In genomic region chrX:15582853-15583252, dm6 we compare ENCODE assay signal across 1 fruit fly cellular context.
A peak's percentile ranks its signal among the peaks of the same experiment; 100 is the strongest.
TF ChIP-seq lines count a peak whose summit lies in the region.

Gene CG9215, minus strand, starts transcription at chrX:15582874.
Gene CG8097, plus strand, starts transcription at chrX:15583159.

TF ChIP-seq in whole organism, embryonic, 481 proteins besides CTCF, POLR2A, EP300 and RAD21 (continued from another document and continues in another):
- TF ChIP-seq HLH3B (GFP tag; IDR thresholded peaks at IDR 0.05; lab: Robert Waterston, UW) (no peak), CG1603 (tag; optimal IDR thresholded peaks at IDR 0.05; lab: Kevin White, UChicago) (no peak), stwl (tag; optimal IDR thresholded peaks at IDR 0.05; lab: Kevin White, UChicago) (peak; percentile 62), Xrp1 (GFP tag; IDR thresholded peaks at IDR 0.05; lab: Robert Waterston, UW) (peak; percentile 21; the same call in 1 of the 2 replicates), btn (GFP tag; optimal IDR thresholded peaks at IDR 0.05; lab: Kevin White, UChicago) (no peak), repo (GFP tag; optimal IDR thresholded peaks at IDR 0.05; lab: Kevin White, UChicago) (no peak), nom (GFP tag; optimal IDR thresholded peaks at IDR 0.05; lab: Kevin White, UChicago) (no peak), CG17359 (tag; optimal IDR thresholded peaks at IDR 0.05; lab: Kevin White, UChicago) (no peak), lmd (GFP tag; IDR thresholded peaks at IDR 0.05; lab: Robert Waterston, UW) (peak; percentile 22; the same call in 1 of the 2 replicates), kah (GFP tag; optimal IDR thresholded peaks at IDR 0.05; lab: Kevin White, UChicago) (no peak), CrebB (tag; optimal IDR thresholded peaks at IDR 0.05; lab: Kevin White, UChicago) (no peak), bsh (GFP tag; optimal IDR thresholded peaks at IDR 0.05; lab: Kevin White, UChicago) (no peak), CG9817 (tag; optimal IDR thresholded peaks at IDR 0.05; lab: Kevin White, UChicago) (peak; percentile 18), otp (GFP tag; IDR thresholded peaks at IDR 0.05; lab: Robert Waterston, UW) (no peak), bigmax (GFP tag; optimal IDR thresholded peaks at IDR 0.05; lab: Kevin White, UChicago) (no peak), Fer2 (tag; optimal IDR thresholded peaks at IDR 0.05; lab: Kevin White, UChicago) (no peak), CG7271 (tag; optimal IDR thresholded peaks at IDR 0.05; lab: Kevin White, UChicago) (no peak), cas (GFP tag; IDR thresholded peaks at IDR 0.05; lab: Robert Waterston, UW) (no peak), CG7372 (GFP tag; IDR thresholded peaks at IDR 0.05; lab: Robert Waterston, UW) (no peak), eve (GFP tag; optimal IDR thresholded peaks at IDR 0.05; lab: Kevin White, UChicago) (no peak), Adf1 (GFP tag; IDR thresholded peaks at IDR 0.05; lab: Robert Waterston, UW) (no peak), sug (tag; optimal IDR thresholded peaks at IDR 0.05; lab: Kevin White, UChicago) (peak; percentile 71), CG13894 (tag; optimal IDR thresholded peaks at IDR 0.05; lab: Kevin White, UChicago) (no peak), seq (GFP tag; IDR thresholded peaks at IDR 0.05; lab: Robert Waterston, UW) (no peak), maf-S (GFP tag; optimal IDR thresholded peaks at IDR 0.05; lab: Kevin White, UChicago) (peak; percentile 39), yki (optimal IDR thresholded peaks at IDR 0.05; lab: Kevin White, UChicago) (no peak), CG31388 (GFP tag; optimal IDR thresholded peaks at IDR 0.05; lab: Kevin White, UChicago) (no peak), CG6175 (GFP tag; IDR thresholded peaks at IDR 0.05; lab: Robert Waterston, UW) (no peak), Gsc (GFP tag; IDR thresholded peaks at IDR 0.05; lab: Robert Waterston, UW) (no peak), hbn (GFP tag; IDR thresholded peaks at IDR 0.05; lab: Robert Waterston, UW; ENCODE audit: partially characterized antibody) (peak; percentile 97), trem (tag; optimal IDR thresholded peaks at IDR 0.05; lab: Kevin White, UChicago) (peak; percentile 76), Nf-YC (tag; optimal IDR thresholded peaks at IDR 0.05; lab: Kevin White, UChicago) (peak; percentile 53), tx (GFP tag; optimal IDR thresholded peaks at IDR 0.05; lab: Kevin White, UChicago) (no peak), Hey (tag; optimal IDR thresholded peaks at IDR 0.05; lab: Kevin White, UChicago) (no peak), tio (GFP tag; optimal IDR thresholded peaks at IDR 0.05; lab: Kevin White, UChicago) (no peak), ERR (GFP tag; optimal IDR thresholded peaks at IDR 0.05; lab: Kevin White, UChicago) (no peak), schlank (tag; optimal IDR thresholded peaks at IDR 0.05; lab: Kevin White, UChicago) (no peak), CG18619 (GFP tag; optimal IDR thresholded peaks at IDR 0.05; lab: Kevin White, UChicago) (no peak), Max (GFP tag; optimal IDR thresholded peaks at IDR 0.05; lab: Kevin White, UChicago) (peak; percentile 53), chn (GFP tag; optimal IDR thresholded peaks at IDR 0.05; lab: Kevin White, UChicago) (peak; percentile 11), corto (GFP tag; optimal IDR thresholded peaks at IDR 0.05; lab: Kevin White, UChicago) (no peak), HHEX (GFP tag; optimal IDR thresholded peaks at IDR 0.05; lab: Kevin White, UChicago) (no peak), B-H1 (GFP tag; IDR thresholded peaks at IDR 0.05; lab: Robert Waterston, UW) (no peak), D19B (GFP tag; optimal IDR thresholded peaks at IDR 0.05; lab: Kevin White, UChicago) (no peak), Eip74EF (GFP tag; optimal IDR thresholded peaks at IDR 0.05; lab: Kevin White, UChicago) (no peak), tll (GFP tag; optimal IDR thresholded peaks at IDR 0.05; lab: Kevin White, UChicago) (no peak), hth (optimal IDR thresholded peaks at IDR 0.05; lab: Kevin White, UChicago) (no peak), CG15479 (GFP tag; optimal IDR thresholded peaks at IDR 0.05; lab: Kevin White, UChicago) (peak; percentile 9), CG10321 (GFP tag; IDR thresholded peaks at IDR 0.05; lab: Robert Waterston, UW) (no peak), CG1647 (GFP tag; optimal IDR thresholded peaks at IDR 0.05; lab: Kevin White, UChicago) (no peak), psq (GFP tag; optimal IDR thresholded peaks at IDR 0.05; lab: Kevin White, UChicago) (no peak), wdn (GFP tag; IDR thresholded peaks at IDR 0.05; lab: Robert Waterston, UW) (no peak), CG17385 (GFP tag; optimal IDR thresholded peaks at IDR 0.05; lab: Kevin White, UChicago) (no peak), CG11504 (tag; optimal IDR thresholded peaks at IDR 0.05; lab: Kevin White, UChicago) (no peak), CG4730 (GFP tag; IDR thresholded peaks at IDR 0.05; lab: Robert Waterston, UW) (no peak), Jarid2 (GFP tag; optimal IDR thresholded peaks at IDR 0.05; lab: Kevin White, UChicago) (no peak), sqz (GFP tag; optimal IDR thresholded peaks at IDR 0.05; lab: Kevin White, UChicago) (no peak), CG4404 (GFP tag; IDR thresholded peaks at IDR 0.05; lab: Robert Waterston, UW) (no peak), br (optimal IDR thresholded peaks at IDR 0.05; lab: Kevin White, UChicago) (no peak), tgo (GFP tag; IDR thresholded peaks at IDR 0.05; lab: Robert Waterston, UW) (no peak), dpn (GFP tag; optimal IDR thresholded peaks at IDR 0.05; lab: Kevin White, UChicago) (peak; percentile 14 to 58), CG6689 (GFP tag; IDR thresholded peaks at IDR 0.05; lab: Robert Waterston, UW) (no peak), sr (GFP tag; IDR thresholded peaks at IDR 0.05; lab: Robert Waterston, UW) (no peak), vfl (GFP tag; optimal IDR thresholded peaks at IDR 0.05; lab: Kevin White, UChicago) (peak; percentile 43), tup (GFP tag; optimal IDR thresholded peaks at IDR 0.05; lab: Kevin White, UChicago) (no peak), CG12155 (GFP tag; optimal IDR thresholded peaks at IDR 0.05; lab: Kevin White, UChicago) (peak; percentile 30), CG10654 (GFP tag; optimal IDR thresholded peaks at IDR 0.05; lab: Kevin White, UChicago) (peak; percentile 12), pnt (GFP tag; optimal IDR thresholded peaks at IDR 0.05; lab: Kevin White, UChicago) (no peak), exex (tag; optimal IDR thresholded peaks at IDR 0.05; lab: Kevin White, UChicago) (no peak), en (GFP tag; optimal IDR thresholded peaks at IDR 0.05; lab: Kevin White, UChicago) (no peak), lbe (GFP tag; optimal IDR thresholded peaks at IDR 0.05; lab: Kevin White, UChicago) (peak; percentile 31), grn (GFP tag; optimal IDR thresholded peaks at IDR 0.05; lab: Kevin White, UChicago) (no peak), CG11696 (GFP tag; IDR thresholded peaks at IDR 0.05; lab: Robert Waterston, UW) (no peak), CG11456 (GFP tag; IDR thresholded peaks at IDR 0.05; lab: Robert Waterston, UW) (no peak), CG3838 (GFP tag; optimal IDR thresholded peaks at IDR 0.05; lab: Kevin White, UChicago) (no peak), CG3995 (GFP tag; optimal IDR thresholded peaks at IDR 0.05; lab: Kevin White, UChicago) (peak; percentile 81), HmgZ (tag; optimal IDR thresholded peaks at IDR 0.05; lab: Kevin White, UChicago) (peak; percentile 44), insv (GFP tag; optimal IDR thresholded peaks at IDR 0.05; lab: Kevin White, UChicago) (no peak), pita (GFP tag; optimal IDR thresholded peaks at IDR 0.05; lab: Kevin White, UChicago) (no peak), CG17802 (tag; optimal IDR thresholded peaks at IDR 0.05; lab: Kevin White, UChicago) (no peak), TFAM (GFP tag; optimal IDR thresholded peaks at IDR 0.05; lab: Kevin White, UChicago) (no peak), CG10462 (GFP tag; optimal IDR thresholded peaks at IDR 0.05; lab: Kevin White, UChicago) (peak; percentile 4), Dad (GFP tag; optimal IDR thresholded peaks at IDR 0.05; lab: Kevin White, UChicago) (peak; percentile 12), CG13424 (tag; optimal IDR thresholded peaks at IDR 0.05; lab: Kevin White, UChicago) (peak; percentile 50), zfh2 (GFP tag; optimal IDR thresholded peaks at IDR 0.05; lab: Kevin White, UChicago) (peak; percentile 54), kni (GFP tag; optimal IDR thresholded peaks at IDR 0.05; lab: Kevin White, UChicago) (no peak), Oaz (GFP tag; IDR thresholded peaks at IDR 0.05; lab: Robert Waterston, UW) (no peak), crp (GFP tag; optimal IDR thresholded peaks at IDR 0.05; lab: Kevin White, UChicago) (peak in 1 of 2 experiments; percentile 25), jing (GFP tag; optimal IDR thresholded peaks at IDR 0.05; lab: Kevin White, UChicago) (no peak), danr (GFP tag; IDR thresholded peaks at IDR 0.05; lab: Robert Waterston, UW) (no peak), sisA (GFP tag; IDR thresholded peaks at IDR 0.05; lab: Robert Waterston, UW) (no peak), vvl (GFP tag; IDR thresholded peaks at IDR 0.05; lab: Robert Waterston, UW) (no peak), dati (GFP tag; IDR thresholded peaks at IDR 0.05; lab: Robert Waterston, UW) (no peak), Mes4 (GFP tag; optimal IDR thresholded peaks at IDR 0.05; lab: Kevin White, UChicago) (no peak), croc (GFP tag; conservative IDR thresholded peaks at IDR 0.05; lab: Robert Waterston, UW) (no peak), Med (GFP tag; lab: Kevin White, UChicago) (peak; percentile 84), Ada2b (GFP tag; IDR thresholded peaks at IDR 0.05; lab: Robert Waterston, UW) (no peak), CG10366 (GFP tag; IDR thresholded peaks at IDR 0.05; lab: Robert Waterston, UW) (no peak), twi (tag; optimal IDR thresholded peaks at IDR 0.05; lab: Kevin White, UChicago) (no peak), zfh1 (GFP tag; IDR thresholded peaks at IDR 0.05; lab: Robert Waterston, UW) (no peak), CG30431 (GFP tag; optimal IDR thresholded peaks at IDR 0.05; lab: Kevin White, UChicago) (no peak), inv (GFP tag; IDR thresholded peaks at IDR 0.05; lab: Robert Waterston, UW; ENCODE audit: partially characterized antibody) (peak; percentile 95), chinmo (GFP tag; IDR thresholded peaks at IDR 0.05; lab: Robert Waterston, UW; ENCODE audit: partially characterized antibody) (peak; percentile 34; the same call in 1 of the 4 replicates), CG34376 (GFP tag; optimal IDR thresholded peaks at IDR 0.05; lab: Kevin White, UChicago) (peak; percentile 27), CG7987 (GFP tag; optimal IDR thresholded peaks at IDR 0.05; lab: Kevin White, UChicago) (no peak), chif (GFP tag; optimal IDR thresholded peaks at IDR 0.05; lab: Kevin White, UChicago) (peak in 1 of 2 experiments; percentile 5), CG3726 (GFP tag; IDR thresholded peaks at IDR 0.05; lab: Robert Waterston, UW) (no peak), Hand (GFP tag; optimal IDR thresholded peaks at IDR 0.05; lab: Kevin White, UChicago) (no peak), sens-2 (GFP tag; IDR thresholded peaks at IDR 0.05; lab: Robert Waterston, UW) (no peak), Taf1 (GFP tag; IDR thresholded peaks at IDR 0.05; lab: Robert Waterston, UW) (no peak), ara (GFP tag; IDR thresholded peaks at IDR 0.05; lab: Robert Waterston, UW) (no peak), az2 (GFP tag; optimal IDR thresholded peaks at IDR 0.05; lab: Kevin White, UChicago) (peak; percentile 18), Hsf (GFP tag; optimal IDR thresholded peaks at IDR 0.05; lab: Kevin White, UChicago) (peak; percentile 65), CG1529 (GFP tag; optimal IDR thresholded peaks at IDR 0.05; lab: Kevin White, UChicago) (no peak), Abd-B (GFP tag; optimal IDR thresholded peaks at IDR 0.05; lab: Kevin White, UChicago) (peak; percentile 14), ATbp (GFP tag; optimal IDR thresholded peaks at IDR 0.05; lab: Kevin White, UChicago) (no peak), CG1602 (GFP tag; optimal IDR thresholded peaks at IDR 0.05; lab: Kevin White, UChicago) (no peak), Camta (GFP tag; optimal IDR thresholded peaks at IDR 0.05; lab: Kevin White, UChicago) (peak; percentile 17), gce (GFP tag; IDR thresholded peaks at IDR 0.05; lab: Robert Waterston, UW) (no peak), CG8359 (GFP tag; optimal IDR thresholded peaks at IDR 0.05; lab: Kevin White, UChicago; ENCODE audit: borderline replicate concordance) (no peak), Nf-YA (GFP tag; IDR thresholded peaks at IDR 0.05; lab: Robert Waterston, UW) (no peak), HmgD (GFP tag; optimal IDR thresholded peaks at IDR 0.05; lab: Kevin White, UChicago) (peak; percentile 14), ewg (GFP tag; optimal IDR thresholded peaks at IDR 0.05; lab: Kevin White, UChicago) (peak; percentile 28), Myb (GFP tag; optimal IDR thresholded peaks at IDR 0.05; lab: Kevin White, UChicago) (peak; percentile 47), Dek (tag; optimal IDR thresholded peaks at IDR 0.05; lab: Kevin White, UChicago) (no peak), CG10543 (GFP tag; optimal IDR thresholded peaks at IDR 0.05; lab: Kevin White, UChicago) (peak; percentile 37), bab2 (GFP tag; optimal IDR thresholded peaks at IDR 0.05; lab: Kevin White, UChicago) (peak; percentile 41), CG17568 (GFP tag; optimal IDR thresholded peaks at IDR 0.05; lab: Kevin White, UChicago) (no peak), CG3847 (GFP tag; IDR thresholded peaks at IDR 0.05; lab: Robert Waterston, UW) (peak; percentile 43), usp (GFP tag; optimal IDR thresholded peaks at IDR 0.05; lab: Kevin White, UChicago) (no peak), CG17186 (GFP tag; optimal IDR thresholded peaks at IDR 0.05; lab: Kevin White, UChicago) (peak; percentile 75), amos (GFP tag; IDR thresholded peaks at IDR 0.05; lab: Robert Waterston, UW; ENCODE audit: partially characterized antibody) (peak; percentile 86), CG31224 (GFP tag; IDR thresholded peaks at IDR 0.05; lab: Robert Waterston, UW) (no peak), CG7786 (GFP tag; optimal IDR thresholded peaks at IDR 0.05; lab: Kevin White, UChicago) (peak; percentile 41), Bgb (GFP tag; IDR thresholded peaks at IDR 0.05; lab: Robert Waterston, UW; ENCODE audit: partially characterized antibody) (peak; percentile 91), gcm2 (GFP tag; optimal IDR thresholded peaks at IDR 0.05; lab: Kevin White, UChicago) (no peak), Deaf1 (tag; optimal IDR thresholded peaks at IDR 0.05; lab: Kevin White, UChicago) (peak; percentile 11), CG13287 (GFP tag; IDR thresholded peaks at IDR 0.05; lab: Robert Waterston, UW; ENCODE audit: partially characterized antibody) (peak; percentile 96), CG32767 (GFP tag; IDR thresholded peaks at IDR 0.05; lab: Robert Waterston, UW) (no peak)
